Worm (Caenorhabditis elegans): ENCODE results near the gene Y42H9B.3.

- no peak for TF ChIP-seq W03F9.2 (tag; optimal IDR thresholded peaks at IDR 0.05)
- no peak for TF ChIP-seq him-1 (tag; optimal IDR thresholded peaks at IDR 0.05)
- no peak for TF ChIP-seq dao-5 (tag; optimal IDR thresholded peaks at IDR 0.05)
Observed at ce11 chrIV:7987083-7987482, 25.1 kb downstream of the Y42H9B.3 start, which contains the start of gene mec-17.
